Fruit fly (Drosophila melanogaster) whole organism, embryonic: Measurements from ENCODE around the gene CG12470.

Experiments
- Blimp-1 ChIP-seq: fragments of 200-800 bp; sonication (Bioruptor generic); optimal IDR thresholded peaks from 3 replicates; lab custom pipeline; 2018; ENCODE audit warnings: missing biosample characterization, missing genetic modification characterization, mild to moderate bottlenecking, moderate library complexity, missing genetic modification reagents
- CG10431 ChIP-seq: fragments of 200-800 bp; sonication (Bioruptor generic); optimal IDR thresholded peaks from 3 replicates; lab custom pipeline; 2018; ENCODE audit warnings: missing biosample characterization, mild to moderate bottlenecking, missing genetic modification characterization
- CG14014 ChIP-seq: fragments of 200-800 bp; sonication (Bioruptor generic); IDR thresholded peaks from 2 replicates; pipeline ENCODE4 v1.3.6; 2022; ENCODE audit warnings: missing biosample characterization, missing genetic modification characterization
- CG14441 ChIP-seq: fragments of 200-800 bp; sonication (Bioruptor generic); IDR thresholded peaks from 2 replicates; pipeline ENCODE4 v1.3.6; 2022; ENCODE audit warnings: missing biosample characterization, missing genetic modification characterization
- CG14710 ChIP-seq: fragments of 200-800 bp; sonication (Bioruptor generic); optimal IDR thresholded peaks from 3 replicates; lab custom pipeline; 2019; ENCODE audit warnings: missing biosample characterization, mild to moderate bottlenecking, missing genetic modification characterization, moderate library complexity
- CG17328 ChIP-seq: fragments of 200-800 bp; sonication (Bioruptor generic); IDR thresholded peaks from 2 replicates; pipeline ENCODE4 v1.3.6; 2022; ENCODE audit warnings: missing biosample characterization, missing genetic modification characterization
- CG2120 ChIP-seq: fragments of 200-800 bp; sonication (Bioruptor generic); optimal IDR thresholded peaks from 3 replicates; lab custom pipeline; 2016; ENCODE audit warnings: missing biosample characterization, missing genetic modification characterization
- CG2199 ChIP-seq: fragments of 200-800 bp; sonication (Bioruptor generic); IDR thresholded peaks from 3 replicates; pipeline ENCODE4 v1.3.6; 2022; ENCODE audit warnings: missing biosample characterization, missing genetic modification characterization
- CG2678 ChIP-seq: fragments of 200-800 bp; sonication (Bioruptor generic); optimal IDR thresholded peaks from 3 replicates; lab custom pipeline; 2019; ENCODE audit warnings: missing biosample characterization, mild to moderate bottlenecking, missing genetic modification characterization, moderate library complexity
- CG2889 ChIP-seq: fragments of 200-800 bp; sonication (Bioruptor generic); IDR thresholded peaks from 3 replicates; pipeline ENCODE4 v1.3.6; 2022; ENCODE audit warnings: missing biosample characterization, missing genetic modification characterization
- CG3163 ChIP-seq: fragments of 200-800 bp; sonication (Bioruptor generic); optimal IDR thresholded peaks from 3 replicates; lab custom pipeline; 2016; ENCODE audit warnings: missing biosample characterization, missing genetic modification characterization
- CG32532 ChIP-seq: fragments of 200-800 bp; sonication (Bioruptor generic); IDR thresholded peaks from 2 replicates; pipeline ENCODE4 v1.3.6; 2022; ENCODE audit warnings: missing biosample characterization, missing genetic modification characterization
- CG4707 ChIP-seq: fragments of 200-800 bp; sonication (Bioruptor generic); optimal IDR thresholded peaks from 2 replicates; lab custom pipeline; 2018; ENCODE audit warnings: missing biosample characterization, mild to moderate bottlenecking, missing genetic modification characterization, moderate library complexity
- CG7928 ChIP-seq: fragments of 200-800 bp; sonication (Bioruptor generic); optimal IDR thresholded peaks from 2 replicates; lab custom pipeline; 2017; ENCODE audit warnings: missing biosample characterization, mild to moderate bottlenecking, missing genetic modification characterization
- CG8290 ChIP-seq, 3 experiments: fragments of 200-800 bp; sonication (Bioruptor generic); optimal IDR thresholded peaks; 2 replicates each; lab custom pipeline; 2016 to 2019; ENCODE audit warnings: missing biosample characterization in 3 of 3, missing genetic modification characterization in 3 of 3, mild to moderate bottlenecking in 2 of 3, moderate library complexity in 1 of 3
- D19A ChIP-seq: fragments of 200-800 bp; optimal IDR thresholded peaks from 3 replicates; lab custom pipeline; 2019; ENCODE audit warnings: missing biosample characterization, mild to moderate bottlenecking, missing genetic modification characterization, moderate library complexity
- Dad ChIP-seq: fragments of 200-800 bp; sonication (Bioruptor generic); optimal IDR thresholded peaks from 3 replicates; lab custom pipeline; 2016; ENCODE audit warnings: missing biosample characterization, missing genetic modification characterization
- Deaf1 ChIP-seq: fragments of 200-800 bp; optimal IDR thresholded peaks from 3 replicates; lab custom pipeline; 2019; ENCODE audit warnings: missing biosample characterization, mild to moderate bottlenecking, missing genetic modification characterization, moderate library complexity
- E2f2 ChIP-seq: fragments of 200-800 bp; sonication (Bioruptor generic); IDR thresholded peaks from 2 replicates; pipeline ENCODE4 v1.3.6; 2022; ENCODE audit warnings: missing biosample characterization, missing genetic modification characterization
- Ets65A ChIP-seq: fragments of 200-800 bp; sonication (Bioruptor generic); peaks from one replicate; lab custom pipeline; 2016; ENCODE audit warnings: missing biosample characterization, missing genetic modification characterization
- Hand ChIP-seq: fragments of 200-800 bp; sonication (Bioruptor generic); optimal IDR thresholded peaks from 2 replicates; lab custom pipeline; 2017; ENCODE audit warnings: mild to moderate bottlenecking, missing biosample characterization, missing genetic modification reagents, missing genetic modification characterization
- Hmr ChIP-seq: fragments of 200-800 bp; sonication (Bioruptor generic); optimal IDR thresholded peaks from 3 replicates; lab custom pipeline; 2017; ENCODE audit warnings: mild to moderate bottlenecking, missing biosample characterization, missing genetic modification reagents, missing genetic modification characterization
- Hr39 ChIP-seq: fragments of >200 bp; optimal IDR thresholded peaks from 2 replicates; lab custom pipeline; 2017
- Pdp1 ChIP-seq, 2 experiments: fragments of 200-800 bp; sonication (Bioruptor generic); optimal IDR thresholded peaks; 3 replicates each; lab custom pipeline; 2016; ENCODE audit warnings: missing biosample characterization in 2 of 2, missing genetic modification characterization in 2 of 2, mild to moderate bottlenecking in 1 of 2, moderate library complexity in 1 of 2
- Spps ChIP-seq: fragments of 200-800 bp; sonication (Bioruptor generic); optimal IDR thresholded peaks from 2 replicates; lab custom pipeline; 2018; ENCODE audit warnings: missing biosample characterization, mild to moderate bottlenecking, missing genetic modification characterization
- Trl ChIP-seq, 3 experiments: fragments of >200 bp in 2 of 3; fragments of 200-800 bp in 1 of 3; sonication (Bioruptor generic) in 1 of 3; optimal IDR thresholded peaks; 2 replicates in 1 of 3; 3 replicates in 2 of 3; lab custom pipeline; 2016 to 2017; ENCODE audit warnings: missing biosample characterization in 1 of 3, missing genetic modification characterization in 1 of 3
- Vsx1 ChIP-seq: fragments of 200-800 bp; sonication (Bioruptor generic); optimal IDR thresholded peaks from 2 replicates; lab custom pipeline; 2017; ENCODE audit warnings: missing biosample characterization, mild to moderate bottlenecking, missing genetic modification characterization, missing genetic modification reagents
- ac ChIP-seq: fragments of 200-800 bp; sonication (Bioruptor generic); optimal IDR thresholded peaks from 3 replicates; lab custom pipeline; 2017; ENCODE audit warnings: missing biosample characterization, mild to moderate bottlenecking, missing genetic modification characterization
- ap ChIP-seq: fragments of 200-800 bp; sonication (Bioruptor generic); IDR thresholded peaks from 2 replicates; pipeline ENCODE4 v1.3.6; 2022; ENCODE audit warnings: missing biosample characterization, missing genetic modification characterization
- bigmax ChIP-seq: fragments of 200-800 bp; sonication (Bioruptor generic); optimal IDR thresholded peaks from 2 replicates; lab custom pipeline; 2018; ENCODE audit warnings: missing biosample characterization, mild to moderate bottlenecking, missing genetic modification characterization
- chinmo ChIP-seq: fragments of 200-800 bp; sonication (Bioruptor generic); IDR thresholded peaks from 4 replicates; pipeline ENCODE4 v1.3.6; 2022; ENCODE audit warnings: missing biosample characterization, missing genetic modification characterization; ENCODE audit not compliant: partially characterized antibody
- corto ChIP-seq: fragments of 200-800 bp; sonication (Bioruptor generic); optimal IDR thresholded peaks from 2 replicates; lab custom pipeline; 2016; ENCODE audit warnings: missing biosample characterization, mild to moderate bottlenecking, missing genetic modification characterization, moderate library complexity
- croc ChIP-seq: fragments of 200-800 bp; sonication (Bioruptor generic); conservative IDR thresholded peaks from 3 replicates; pipeline ENCODE4 v1.3.6; 2022; ENCODE audit warnings: missing biosample characterization, missing genetic modification characterization
- en ChIP-seq: fragments of 200-800 bp; sonication (Bioruptor generic); optimal IDR thresholded peaks from 2 replicates; lab custom pipeline; 2016; ENCODE audit warnings: missing biosample characterization, missing genetic modification characterization
- ewg ChIP-seq: fragments of 200-800 bp; sonication (Bioruptor generic); optimal IDR thresholded peaks from 3 replicates; lab custom pipeline; 2017; ENCODE audit warnings: mild to moderate bottlenecking, missing biosample characterization, missing genetic modification reagents, missing genetic modification characterization
- fru ChIP-seq: fragments of >200 bp; optimal IDR thresholded peaks from 2 replicates; lab custom pipeline; 2017
- grn ChIP-seq: fragments of 200-800 bp; sonication (Bioruptor generic); optimal IDR thresholded peaks from 3 replicates; lab custom pipeline; 2017; ENCODE audit warnings: missing biosample characterization, missing genetic modification characterization
- gsb-n ChIP-seq: fragments of 200-800 bp; sonication (Bioruptor generic); optimal IDR thresholded peaks from 3 replicates; lab custom pipeline; 2018; ENCODE audit warnings: missing biosample characterization, mild to moderate bottlenecking, missing genetic modification characterization
- kni ChIP-seq: fragments of 200-800 bp; sonication (Bioruptor generic); optimal IDR thresholded peaks from 3 replicates; lab custom pipeline; 2017; ENCODE audit warnings: mild to moderate bottlenecking, missing biosample characterization, missing genetic modification reagents, missing genetic modification characterization
- nau ChIP-seq: fragments of 200-800 bp; sonication (Bioruptor generic); optimal IDR thresholded peaks from 3 replicates; lab custom pipeline; 2017; ENCODE audit warnings: missing biosample characterization, mild to moderate bottlenecking, missing genetic modification characterization, missing genetic modification reagents
- nerfin-1 ChIP-seq: fragments of 200-800 bp; sonication (Bioruptor generic); optimal IDR thresholded peaks from 3 replicates; lab custom pipeline; 2019; ENCODE audit warnings: missing biosample characterization, mild to moderate bottlenecking, missing genetic modification characterization, moderate library complexity
- pros ChIP-seq: fragments of 200-800 bp; sonication (Bioruptor generic); optimal IDR thresholded peaks from 3 replicates; lab custom pipeline; 2019; ENCODE audit warnings: missing biosample characterization, mild to moderate bottlenecking, missing genetic modification characterization, moderate library complexity
- slou ChIP-seq: fragments of 200-800 bp; sonication (Bioruptor generic); optimal IDR thresholded peaks from 3 replicates; lab custom pipeline; 2016; ENCODE audit warnings: missing biosample characterization, missing genetic modification characterization
- vvl ChIP-seq: fragments of 200-800 bp; sonication (Bioruptor generic); IDR thresholded peaks from 2 replicates; pipeline ENCODE4 v1.3.6; 2022; ENCODE audit warnings: missing biosample characterization, missing genetic modification characterization

The CG12470 gene

dm6 chrX:276065-276464, 31.4 kb upstream of the CG12470 start (continued):
- 0 out of 2 replicates have a peak, but pooled peaks have one; percentile 16 for TF ChIP-seq vvl (GFP tag; lab: Robert Waterston, UW)
- TF ChIP-seq grn, result no peak
- TF ChIP-seq Hand, result no peak
- TF ChIP-seq ap (GFP tag; lab: Robert Waterston, UW), result no peak
- TF ChIP-seq CG7928 (GFP tag; lab: Kevin White, UChicago), result no peak
- TF ChIP-seq en, result no peak
- TF ChIP-seq ac (GFP tag; lab: Kevin White, UChicago), result no peak
- no peak for TF ChIP-seq Spps (tag; lab: Kevin White, UChicago)
- TF ChIP-seq CG17328 (GFP tag; lab: Robert Waterston, UW), result 0 out of 2 replicates have a peak, but pooled peaks have one; percentile 14
- TF ChIP-seq CG2678 (tag; lab: Kevin White, UChicago), result no peak
- no peak for TF ChIP-seq CG32532
- TF ChIP-seq fru (lab: Kevin White, UChicago), result no peak
- no peak for TF ChIP-seq CG14014
- no peak for TF ChIP-seq Hr39 (lab: Kevin White, UChicago)
- peak; percentile 19 for TF ChIP-seq Deaf1
- no peak for TF ChIP-seq E2f2 (GFP tag; lab: Robert Waterston, UW)
- TF ChIP-seq corto (GFP tag; lab: Kevin White, UChicago), result no peak
- peak; percentile 5 for TF ChIP-seq CG2120 (GFP tag; lab: Kevin White, UChicago)
- TF ChIP-seq nau (GFP tag; lab: Kevin White, UChicago), result no peak
- no peak for TF ChIP-seq Dad
- no peak for TF ChIP-seq D19A (tag; lab: Kevin White, UChicago)
- no peak for TF ChIP-seq CG14441 (GFP tag; lab: Robert Waterston, UW)
- no peak for TF ChIP-seq bigmax (GFP tag; lab: Kevin White, UChicago)
- TF ChIP-seq gsb-n, result no peak
- TF ChIP-seq Hmr (GFP tag; lab: Kevin White, UChicago), result peak; percentile 22
- TF ChIP-seq CG14710 (tag; lab: Kevin White, UChicago), result no peak

- peak; percentile 32 for TF ChIP-seq Ets65A (GFP tag; lab: Kevin White, UChicago)
- peak; percentile 38 for TF ChIP-seq grn
- TF ChIP-seq croc, result no peak
- no peak for TF ChIP-seq CG10431 (GFP tag; lab: Kevin White, UChicago)
- peak; percentile 96 for TF ChIP-seq pros (GFP tag; lab: Kevin White, UChicago)
- TF ChIP-seq, all 482 proteins: peak for 3
These were observed 30.9 kb upstream of the CG12470 start for dm6 chrX:276569-276968.

dm6 chrX:277885-278284, 29.6 kb upstream of the CG12470 start:
- TF ChIP-seq D19A (tag; lab: Kevin White, UChicago) (peak; percentile 29), Vsx1 (GFP tag; lab: Kevin White, UChicago) (no peak), chinmo (GFP tag; lab: Robert Waterston, UW) (0 out of 4 replicates have a peak, but pooled peaks have one; percentile 18), ewg (GFP tag; lab: Kevin White, UChicago) (peak; percentile 96), slou (GFP tag; lab: Kevin White, UChicago) (no peak), Pdp1 (GFP tag; optimal IDR thresholded peaks at IDR 0.05; lab: Kevin White, UChicago) (peak in 1 of 2 experiments; percentile 73), CG2889 (GFP tag; lab: Robert Waterston, UW) (no peak), pros (GFP tag; lab: Kevin White, UChicago) (peak; percentile 80), CG8290 (GFP tag; optimal IDR thresholded peaks at IDR 0.05; lab: Kevin White, UChicago) (no peak), CG8290 (tag; optimal IDR thresholded peaks at IDR 0.05; lab: Kevin White, UChicago) (peak in 1 of 2 experiments; percentile 17), CG3163 (peak; percentile 90), CG2199 (GFP tag; lab: Robert Waterston, UW) (peak; percentile 98), CG4707 (GFP tag; lab: Kevin White, UChicago) (peak; percentile 77), Trl (optimal IDR thresholded peaks at IDR 0.05; lab: Kevin White, UChicago) (peak; percentile 52 to 56), Trl (GFP tag; optimal IDR thresholded peaks at IDR 0.05; lab: Kevin White, UChicago) (no peak), nerfin-1 (peak; percentile 48), Blimp-1 (peak; percentile 97), kni (GFP tag; lab: Kevin White, UChicago) (peak; percentile 7)
